Worm (Caenorhabditis elegans) whole organism, L1 larva: ENCODE measurements around the gene Y102A11A.3.

Source experiments
- C34B4.2 ChIP-seq: sonication (generic microtip); optimal IDR thresholded peaks from 2 replicates; lab custom pipeline; 2017; ENCODE audit warnings: mild to moderate bottlenecking, missing genetic modification characterization, missing compliant biosample characterization
- elt-3 ChIP-seq, 6 experiments: fragments of 150-350 bp in 1 of 6; sonication (generic microtip); optimal IDR thresholded peaks; 2 replicates each; lab custom pipeline; 2017 to 2018; ENCODE audit warnings: missing biosample characterization in 6 of 6, missing genetic modification characterization in 6 of 6, inconsistent platforms in 1 of 6
- fkh-4 ChIP-seq: sonication (generic microtip); optimal IDR thresholded peaks from 2 replicates; lab custom pipeline; 2016; ENCODE audit warnings: missing compliant biosample characterization, missing genetic modification characterization, borderline replicate concordance
- isw-1 ChIP-seq: fragments of 200-800 bp; sonication (Bioruptor generic); IDR thresholded peaks from 2 replicates; pipeline ENCODE4 v1.3.6; 2022; ENCODE audit warnings: missing genetic modification characterization, missing compliant biosample characterization
- lsy-2 ChIP-seq, 2 experiments: fragments of 150-350 bp; optimal IDR thresholded peaks; 2 replicates each; lab custom pipeline; 2014; ENCODE audit warnings: missing biosample characterization in 2 of 2, missing genetic modification characterization in 2 of 2
- nhr-28 ChIP-seq: fragments of 150-350 bp; optimal IDR thresholded peaks from 2 replicates; lab custom pipeline; 2014; ENCODE audit warnings: missing biosample characterization, missing genetic modification characterization
- nhr-76 ChIP-seq: sonication (generic microtip); optimal IDR thresholded peaks from 2 replicates; lab custom pipeline; 2017; ENCODE audit warnings: missing biosample characterization, missing genetic modification characterization
- nhr-77 ChIP-seq: fragments of 150-350 bp; optimal IDR thresholded peaks from 2 replicates; lab custom pipeline; 2014; ENCODE audit warnings: missing biosample characterization, missing genetic modification characterization
- unc-62 ChIP-seq: fragments of 150-350 bp; optimal IDR thresholded peaks from 2 replicates; lab custom pipeline; 2014; ENCODE audit warnings: missing biosample characterization, missing genetic modification reagents, missing genetic modification characterization
- zip-4 ChIP-seq: fragments of 200-800 bp; sonication (Bioruptor generic); optimal IDR thresholded peaks from 2 replicates; lab custom pipeline; 2018; ENCODE audit warnings: mild to moderate bottlenecking, missing genetic modification characterization, moderate library complexity, missing compliant biosample characterization
- ztf-11 ChIP-seq, 2 experiments: sonication (generic microtip); optimal IDR thresholded peaks; 2 replicates each; lab custom pipeline; 2016 to 2017; ENCODE audit warnings: missing genetic modification characterization in 2 of 2, missing biosample characterization in 1 of 2, missing compliant biosample characterization in 1 of 2

ce11 chrX:2031414-2031813 is 12.5 kb downstream of the Y102A11A.3 start, which contains the start of gene Y102A11A.5:
- TF ChIP-seq zip-4 (GFP tag; lab: Kevin White, UChicago) (no peak), fkh-4 (tag; lab: Kevin White, UChicago) (no peak), nhr-28 (tag; lab: Kevin White, UChicago) (no peak), ztf-11 (tag; optimal IDR thresholded peaks at IDR 0.05; lab: Kevin White, UChicago) (no peak), C34B4.2 (no peak), isw-1 (GFP tag; lab: Robert Waterston, UW) (no peak), elt-3 (tag; optimal IDR thresholded peaks at IDR 0.05; lab: Kevin White, UChicago) (peak in 1 of 6 experiments; percentile 17), lsy-2 (tag; optimal IDR thresholded peaks at IDR 0.05; lab: Kevin White, UChicago) (no peak), nhr-77 (no peak), nhr-76 (tag; lab: Kevin White, UChicago) (no peak), unc-62 (GFP tag; lab: Kevin White, UChicago) (no peak)
